Fruit fly (Drosophila melanogaster) whole organism, embryonic: ENCODE data around the gene EAChm.

Experiments
- BEAF-32 ChIP-seq: fragments of 200-800 bp; sonication (Bioruptor generic); optimal IDR thresholded peaks from 3 replicates; lab custom pipeline; 2017; ENCODE audit warnings: missing biosample characterization, missing genetic modification characterization, mild to moderate bottlenecking, moderate library complexity, missing genetic modification reagents
- Bgb ChIP-seq: fragments of 200-800 bp; sonication (Bioruptor generic); IDR thresholded peaks from 2 replicates; pipeline ENCODE4 v1.3.6; 2022; ENCODE audit warnings: missing biosample characterization, missing genetic modification characterization; ENCODE audit not compliant: partially characterized antibody
- CG10543 ChIP-seq: fragments of 200-800 bp; sonication (Bioruptor generic); optimal IDR thresholded peaks from 3 replicates; lab custom pipeline; 2017; ENCODE audit warnings: missing biosample characterization, mild to moderate bottlenecking, missing genetic modification characterization, moderate library complexity
- CG12769 ChIP-seq: fragments of 200-800 bp; sonication (Bioruptor generic); optimal IDR thresholded peaks from 2 replicates; lab custom pipeline; 2019; ENCODE audit warnings: missing biosample characterization, mild to moderate bottlenecking, missing genetic modification characterization, moderate library complexity
- CG14050 ChIP-seq: fragments of 200-800 bp; sonication (Bioruptor generic); IDR thresholded peaks from 3 replicates; pipeline ENCODE4 v1.3.6; 2022; ENCODE audit warnings: missing biosample characterization, missing genetic modification characterization
- CG15601 ChIP-seq: fragments of 200-800 bp; sonication (Bioruptor generic); optimal IDR thresholded peaks from 3 replicates; lab custom pipeline; 2019; ENCODE audit warnings: missing biosample characterization, mild to moderate bottlenecking, missing genetic modification characterization, moderate library complexity
- CG2199 ChIP-seq: fragments of 200-800 bp; sonication (Bioruptor generic); IDR thresholded peaks from 3 replicates; pipeline ENCODE4 v1.3.6; 2022; ENCODE audit warnings: missing biosample characterization, missing genetic modification characterization
- CG30403 ChIP-seq: fragments of 200-800 bp; sonication (Bioruptor generic); optimal IDR thresholded peaks from 3 replicates; lab custom pipeline; 2016; ENCODE audit warnings: missing biosample characterization, missing genetic modification characterization
- CG31224 ChIP-seq: fragments of 200-800 bp; sonication (Bioruptor generic); IDR thresholded peaks from 2 replicates; pipeline ENCODE4 v1.3.6; 2022; ENCODE audit warnings: missing biosample characterization, missing genetic modification characterization
- CG3281 ChIP-seq: fragments of 200-800 bp; sonication (Bioruptor generic); optimal IDR thresholded peaks from 3 replicates; lab custom pipeline; 2017; ENCODE audit warnings: missing biosample characterization, mild to moderate bottlenecking, missing genetic modification characterization
- CG33557 ChIP-seq: fragments of 200-800 bp; sonication (Bioruptor generic); optimal IDR thresholded peaks from 2 replicates; lab custom pipeline; 2019; ENCODE audit warnings: missing biosample characterization, mild to moderate bottlenecking, missing genetic modification characterization, moderate library complexity
- CG4282 ChIP-seq: fragments of 200-800 bp; sonication (Bioruptor generic); optimal IDR thresholded peaks from 2 replicates; lab custom pipeline; 2016; ENCODE audit warnings: missing biosample characterization, missing genetic modification characterization
- CG6175 ChIP-seq: fragments of 200-800 bp; sonication (Bioruptor generic); IDR thresholded peaks from 3 replicates; pipeline ENCODE4 v1.3.6; 2022; ENCODE audit warnings: missing biosample characterization, missing genetic modification characterization
- CG6813 ChIP-seq: fragments of 200-800 bp; sonication (Bioruptor generic); optimal IDR thresholded peaks from 2 replicates; lab custom pipeline; 2017; ENCODE audit warnings: missing biosample characterization, missing genetic modification characterization, mild to moderate bottlenecking, moderate library complexity, missing genetic modification reagents
- CrebB ChIP-seq: fragments of 200-800 bp; sonication (Bioruptor generic); optimal IDR thresholded peaks from 3 replicates; lab custom pipeline; 2018; ENCODE audit warnings: missing biosample characterization, mild to moderate bottlenecking, missing genetic modification characterization
- D19A ChIP-seq: fragments of 200-800 bp; optimal IDR thresholded peaks from 3 replicates; lab custom pipeline; 2019; ENCODE audit warnings: missing biosample characterization, mild to moderate bottlenecking, missing genetic modification characterization, moderate library complexity
- Dbx ChIP-seq: fragments of 200-800 bp; sonication (Bioruptor generic); IDR thresholded peaks from 3 replicates; pipeline ENCODE4 v1.3.6; 2022; ENCODE audit warnings: missing biosample characterization, missing genetic modification characterization
- Dfd ChIP-seq, 2 experiments: fragments of >200 bp; optimal IDR thresholded peaks; 2 replicates each; lab custom pipeline; 2017; ENCODE audit warnings: missing biosample characterization in 2 of 2, missing genetic modification characterization in 2 of 2
- Gug ChIP-seq: fragments of 200-800 bp; sonication (Bioruptor generic); IDR thresholded peaks from 4 replicates; pipeline ENCODE4 v1.3.6; 2022; ENCODE audit warnings: missing biosample characterization, missing genetic modification characterization
- HmgD ChIP-seq: fragments of 200-800 bp; sonication (Bioruptor generic); optimal IDR thresholded peaks from 3 replicates; lab custom pipeline; 2016; ENCODE audit warnings: missing biosample characterization, missing genetic modification characterization
- Med ChIP-seq: fragments of 200-800 bp; sonication (Bioruptor generic); peaks from one replicate; lab custom pipeline; 2016; ENCODE audit warnings: missing biosample characterization, missing genetic modification characterization, mild to moderate bottlenecking, inconsistent platforms, moderate library complexity
- Nf-YC ChIP-seq: fragments of 200-800 bp; optimal IDR thresholded peaks from 3 replicates; lab custom pipeline; 2019; ENCODE audit warnings: missing biosample characterization, mild to moderate bottlenecking, missing genetic modification characterization, moderate library complexity
- Opbp ChIP-seq: fragments of 200-800 bp; sonication (Bioruptor generic); IDR thresholded peaks from 3 replicates; pipeline ENCODE4 v1.3.6; 2022; ENCODE audit warnings: missing biosample characterization, missing genetic modification characterization; ENCODE audit not compliant: partially characterized antibody
- Pdp1 ChIP-seq, 2 experiments: fragments of 200-800 bp; sonication (Bioruptor generic); optimal IDR thresholded peaks; 3 replicates each; lab custom pipeline; 2016; ENCODE audit warnings: missing biosample characterization in 2 of 2, missing genetic modification characterization in 2 of 2, mild to moderate bottlenecking in 1 of 2, moderate library complexity in 1 of 2
- Vsx1 ChIP-seq: fragments of 200-800 bp; sonication (Bioruptor generic); optimal IDR thresholded peaks from 2 replicates; lab custom pipeline; 2017; ENCODE audit warnings: missing biosample characterization, mild to moderate bottlenecking, missing genetic modification characterization, missing genetic modification reagents
- ato ChIP-seq: fragments of 200-800 bp; sonication (Bioruptor generic); IDR thresholded peaks from 2 replicates; pipeline ENCODE4 v1.3.6; 2022; ENCODE audit warnings: missing biosample characterization, missing genetic modification characterization; ENCODE audit not compliant: partially characterized antibody
- bbx ChIP-seq: fragments of 200-800 bp; sonication (Bioruptor generic); IDR thresholded peaks from 2 replicates; pipeline ENCODE4 v1.3.6; 2022; ENCODE audit warnings: missing biosample characterization, missing genetic modification characterization; ENCODE audit not compliant: partially characterized antibody
- bcd ChIP-seq: fragments of 200-800 bp; sonication (Bioruptor generic); optimal IDR thresholded peaks from 2 replicates; lab custom pipeline; 2017; ENCODE audit warnings: missing biosample characterization, mild to moderate bottlenecking, missing genetic modification characterization
- chinmo ChIP-seq: fragments of 200-800 bp; sonication (Bioruptor generic); IDR thresholded peaks from 4 replicates; pipeline ENCODE4 v1.3.6; 2022; ENCODE audit warnings: missing biosample characterization, missing genetic modification characterization; ENCODE audit not compliant: partially characterized antibody
- chm ChIP-seq: fragments of 200-800 bp; sonication (Bioruptor generic); IDR thresholded peaks from 2 replicates; pipeline ENCODE4 v1.3.6; 2022; ENCODE audit warnings: missing biosample characterization, missing genetic modification characterization
- gro ChIP-seq: fragments of 200-800 bp; sonication (Bioruptor generic); optimal IDR thresholded peaks from 2 replicates; lab custom pipeline; 2016; ENCODE audit warnings: missing biosample characterization, missing genetic modification characterization
- ham ChIP-seq: fragments of 200-800 bp; sonication (Bioruptor generic); IDR thresholded peaks from 2 replicates; pipeline ENCODE4 v1.3.6; 2022; ENCODE audit warnings: missing biosample characterization, missing genetic modification characterization
- hbn ChIP-seq: fragments of 200-800 bp; sonication (Bioruptor generic); IDR thresholded peaks from 2 replicates; pipeline ENCODE4 v1.3.6; 2022; ENCODE audit warnings: missing biosample characterization, missing genetic modification characterization; ENCODE audit not compliant: partially characterized antibody
- hkb ChIP-seq, 2 experiments: fragments of 200-800 bp in 1 of 2; fragments of >200 bp in 1 of 2; sonication (Bioruptor generic) in 1 of 2; IDR thresholded peaks in 1 of 2; optimal IDR thresholded peaks in 1 of 2; 2 replicates each; pipeline versions ENCODE4 v1.3.6 to Lab custom; 2017 to 2022; ENCODE audit warnings: missing biosample characterization in 1 of 2, missing genetic modification characterization in 1 of 2
- jigr1 ChIP-seq: fragments of 200-800 bp; sonication (Bioruptor generic); IDR thresholded peaks from 3 replicates; pipeline ENCODE4 v1.3.6; 2022; ENCODE audit warnings: missing biosample characterization, missing genetic modification characterization
- kah ChIP-seq: fragments of 200-800 bp; sonication (Bioruptor generic); optimal IDR thresholded peaks from 2 replicates; lab custom pipeline; 2018; ENCODE audit warnings: missing biosample characterization, mild to moderate bottlenecking, missing genetic modification characterization
- maf-S ChIP-seq: fragments of 200-800 bp; sonication (Bioruptor generic); optimal IDR thresholded peaks from 2 replicates; lab custom pipeline; 2016; ENCODE audit warnings: missing biosample characterization, missing genetic modification characterization
- nau ChIP-seq: fragments of 200-800 bp; sonication (Bioruptor generic); optimal IDR thresholded peaks from 3 replicates; lab custom pipeline; 2017; ENCODE audit warnings: missing biosample characterization, mild to moderate bottlenecking, missing genetic modification characterization, missing genetic modification reagents
- pros ChIP-seq: fragments of 200-800 bp; sonication (Bioruptor generic); optimal IDR thresholded peaks from 3 replicates; lab custom pipeline; 2019; ENCODE audit warnings: missing biosample characterization, mild to moderate bottlenecking, missing genetic modification characterization, moderate library complexity
- slbo ChIP-seq: fragments of 200-800 bp; sonication (Bioruptor generic); IDR thresholded peaks from 2 replicates; pipeline ENCODE4 v1.3.6; 2022; ENCODE audit warnings: missing biosample characterization, missing genetic modification characterization
- ssp ChIP-seq: fragments of 200-800 bp; sonication (Bioruptor generic); IDR thresholded peaks from 2 replicates; pipeline ENCODE4 v1.3.6; 2022; ENCODE audit warnings: missing biosample characterization, missing genetic modification characterization
- sug ChIP-seq: fragments of 200-800 bp; optimal IDR thresholded peaks from 2 replicates; lab custom pipeline; 2019; ENCODE audit warnings: missing biosample characterization, mild to moderate bottlenecking, missing genetic modification characterization, moderate library complexity
- vvl ChIP-seq: fragments of 200-800 bp; sonication (Bioruptor generic); IDR thresholded peaks from 2 replicates; pipeline ENCODE4 v1.3.6; 2022; ENCODE audit warnings: missing biosample characterization, missing genetic modification characterization
- zen2 ChIP-seq: fragments of 200-800 bp; sonication (Bioruptor generic); IDR thresholded peaks from 3 replicates; pipeline ENCODE4 v1.3.6; 2022; ENCODE audit warnings: missing biosample characterization, missing genetic modification characterization; ENCODE audit not compliant: partially characterized antibody

The EAChm gene

dm6 chr3L:15073680-15074079 is 19.1 kb downstream of the EAChm start (continued):
- TF ChIP-seq CrebB (tag; lab: Kevin White, UChicago) (no peak), CG12769 (peak; percentile 64), CG4282 (GFP tag; lab: Kevin White, UChicago) (no peak), Bgb (GFP tag; lab: Robert Waterston, UW) (no peak), sug (tag; lab: Kevin White, UChicago) (peak; percentile 44), CG15601 (tag; lab: Kevin White, UChicago) (peak; percentile 64), Dbx (GFP tag; lab: Robert Waterston, UW) (no peak), nau (GFP tag; lab: Kevin White, UChicago) (peak; percentile 94), Nf-YC (tag; lab: Kevin White, UChicago) (no peak), CG31224 (GFP tag; lab: Robert Waterston, UW) (no peak), CG10543 (GFP tag; lab: Kevin White, UChicago) (peak; percentile 41), chinmo (GFP tag; lab: Robert Waterston, UW) (0 out of 4 replicates have a peak, but pooled peaks have one; percentile 57)

DNA sequence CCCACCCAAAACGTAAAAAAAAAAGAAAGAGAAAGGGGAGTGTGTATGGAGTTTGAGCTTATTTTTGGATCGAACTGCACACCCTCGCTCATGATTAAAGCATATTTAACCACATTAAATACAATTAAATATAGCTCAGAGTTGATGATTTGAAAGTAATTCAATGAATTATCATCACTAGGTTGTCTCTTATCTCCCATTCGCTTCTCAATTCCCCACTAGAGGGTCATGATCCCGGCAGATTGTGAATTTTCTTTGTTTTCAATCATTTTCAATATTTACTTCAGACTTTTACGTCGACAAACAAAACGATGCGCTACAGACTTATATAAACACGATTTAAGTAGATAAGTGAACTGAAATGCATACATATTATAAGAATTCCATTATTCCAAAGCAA is 21.8 kb downstream of the EAChm start:
- no peak for TF ChIP-seq CG30403 (GFP tag; lab: Kevin White, UChicago)
- peak in 1 of 2 experiments; percentile 19 for TF ChIP-seq Pdp1 (GFP tag; optimal IDR thresholded peaks at IDR 0.05; lab: Kevin White, UChicago)
- TF ChIP-seq ham (GFP tag; lab: Robert Waterston, UW), result no peak

dm6 chr3L:15078347-15078746 is 23.8 kb downstream of the EAChm start, which contains the start of gene Or71a:
Gene Or71a (minus strand): TSS chr3L:15078447.
- TF ChIP-seq Opbp (GFP tag; lab: Robert Waterston, UW) (no peak), D19A (tag; lab: Kevin White, UChicago) (no peak), ssp (GFP tag; lab: Robert Waterston, UW) (no peak), chm (GFP tag; lab: Robert Waterston, UW) (no peak), pros (no peak), CG14050 (GFP tag; lab: Robert Waterston, UW) (no peak), zen2 (GFP tag; lab: Robert Waterston, UW) (no peak)

dm6 chr3L:15079278-15079677 is 24.7 kb downstream of the EAChm start:
- no peak for TF ChIP-seq BEAF-32 (GFP tag; lab: Kevin White, UChicago)
- TF ChIP-seq jigr1 (GFP tag; lab: Robert Waterston, UW), result no peak
- TF ChIP-seq slbo (GFP tag; lab: Robert Waterston, UW), result peak; percentile 30; the same call in 1 of the 2 replicates
- TF ChIP-seq gro (GFP tag; lab: Kevin White, UChicago), result no peak
- TF ChIP-seq CG33557 (GFP tag; lab: Kevin White, UChicago), result peak; percentile 20
- peak; percentile 91 for TF ChIP-seq CG2199 (GFP tag; lab: Robert Waterston, UW)
- TF ChIP-seq Med (GFP tag; lab: Kevin White, UChicago), result peak; percentile 65
- TF ChIP-seq kah (GFP tag; lab: Kevin White, UChicago), result no peak
- TF ChIP-seq CG6813 (GFP tag; lab: Kevin White, UChicago), result peak; percentile 18
- no peak for TF ChIP-seq hkb (optimal IDR thresholded peaks at IDR 0.05; lab: Kevin White, UChicago)
- peak; percentile 33; the same call in 1 of the 2 replicates for TF ChIP-seq hkb (GFP tag; IDR thresholded peaks at IDR 0.05; lab: Robert Waterston, UW)
- TF ChIP-seq Dfd (GFP tag; optimal IDR thresholded peaks at IDR 0.05; lab: Kevin White, UChicago), result peak in 1 of 2 experiments; percentile 53
- peak; percentile 79 for TF ChIP-seq vvl (GFP tag; lab: Robert Waterston, UW)
- TF ChIP-seq bcd, result peak; percentile 10
- TF ChIP-seq maf-S, result no peak
- peak; percentile 42 for TF ChIP-seq bbx (GFP tag; lab: Robert Waterston, UW)
- TF ChIP-seq HmgD (GFP tag; lab: Kevin White, UChicago), result no peak
- TF ChIP-seq CG6175 (GFP tag; lab: Robert Waterston, UW), result peak; percentile 23; the same call in 1 of the 3 replicates
- peak; percentile 67 for TF ChIP-seq ato (GFP tag; lab: Robert Waterston, UW)
- 0 out of 2 replicates have a peak, but pooled peaks have one; percentile 19 for TF ChIP-seq hbn
- peak; percentile 42; the same call in 1 of the 3 replicates for TF ChIP-seq Dbx (GFP tag; lab: Robert Waterston, UW)
- no peak for TF ChIP-seq Gug
- TF ChIP-seq CG3281, result peak; percentile 39
- TF ChIP-seq Vsx1 (GFP tag; lab: Kevin White, UChicago), result no peak
- peak; percentile 50; the same call in 1 of the 2 replicates for TF ChIP-seq chm (GFP tag; lab: Robert Waterston, UW)
